Fruit fly (Drosophila melanogaster) whole organism, embryonic: ENCODE measurements around the gene CG43448.

Source experiments
- B-H1 ChIP-seq: fragments of 200-800 bp; sonication (Bioruptor generic); IDR thresholded peaks from 3 replicates; pipeline ENCODE4 v1.3.6; 2022; ENCODE audit warnings: missing biosample characterization, missing genetic modification characterization
- BEAF-32 ChIP-seq: fragments of 200-800 bp; sonication (Bioruptor generic); optimal IDR thresholded peaks from 3 replicates; lab custom pipeline; 2017; ENCODE audit warnings: missing biosample characterization, missing genetic modification characterization, mild to moderate bottlenecking, moderate library complexity, missing genetic modification reagents
- CG10147 ChIP-seq: fragments of 200-800 bp; sonication (Bioruptor generic); optimal IDR thresholded peaks from 2 replicates; lab custom pipeline; 2019; ENCODE audit warnings: missing biosample characterization, mild to moderate bottlenecking, missing genetic modification characterization, moderate library complexity
- CG10209 ChIP-seq: fragments of 200-800 bp; sonication (Bioruptor generic); optimal IDR thresholded peaks from 3 replicates; lab custom pipeline; 2017; ENCODE audit warnings: missing biosample characterization, mild to moderate bottlenecking, missing genetic modification characterization, missing genetic modification reagents
- CG10321 ChIP-seq: fragments of 200-800 bp; sonication (Bioruptor generic); IDR thresholded peaks from 2 replicates; pipeline ENCODE4 v1.3.6; 2022; ENCODE audit warnings: missing biosample characterization, missing genetic modification characterization
- CG10959 ChIP-seq: fragments of 200-800 bp; sonication (Bioruptor generic); IDR thresholded peaks from 2 replicates; pipeline ENCODE4 v1.3.6; 2022; ENCODE audit warnings: missing biosample characterization, missing genetic modification characterization
- CG12104 ChIP-seq: fragments of 200-800 bp; sonication (Bioruptor generic); optimal IDR thresholded peaks from 3 replicates; lab custom pipeline; 2016; ENCODE audit warnings: missing biosample characterization, missing genetic modification characterization
- CG12391 ChIP-seq: fragments of 200-800 bp; sonication (Bioruptor generic); optimal IDR thresholded peaks from 3 replicates; lab custom pipeline; 2018; ENCODE audit warnings: missing biosample characterization, mild to moderate bottlenecking, missing genetic modification characterization, moderate library complexity
- CG15601 ChIP-seq: fragments of 200-800 bp; sonication (Bioruptor generic); optimal IDR thresholded peaks from 3 replicates; lab custom pipeline; 2019; ENCODE audit warnings: missing biosample characterization, mild to moderate bottlenecking, missing genetic modification characterization, moderate library complexity
- CG15696 ChIP-seq: fragments of 200-800 bp; sonication (Bioruptor generic); optimal IDR thresholded peaks from 2 replicates; lab custom pipeline; 2019; ENCODE audit warnings: missing biosample characterization, mild to moderate bottlenecking, missing genetic modification characterization, moderate library complexity
- CG17328 ChIP-seq: fragments of 200-800 bp; sonication (Bioruptor generic); IDR thresholded peaks from 2 replicates; pipeline ENCODE4 v1.3.6; 2022; ENCODE audit warnings: missing biosample characterization, missing genetic modification characterization
- CG17361 ChIP-seq: fragments of 200-800 bp; sonication (Bioruptor generic); IDR thresholded peaks from 3 replicates; pipeline ENCODE4 v1.3.6; 2022; ENCODE audit warnings: missing biosample characterization, missing genetic modification characterization
- CG17802 ChIP-seq: fragments of 200-800 bp; sonication (Bioruptor generic); optimal IDR thresholded peaks from 2 replicates; lab custom pipeline; 2018; ENCODE audit warnings: missing biosample characterization, mild to moderate bottlenecking, missing genetic modification characterization, moderate library complexity
- CG2116 ChIP-seq: fragments of 200-800 bp; sonication (Bioruptor generic); optimal IDR thresholded peaks from 3 replicates; lab custom pipeline; 2018; ENCODE audit warnings: missing biosample characterization, mild to moderate bottlenecking, missing genetic modification characterization
- CG2678 ChIP-seq: fragments of 200-800 bp; sonication (Bioruptor generic); optimal IDR thresholded peaks from 3 replicates; lab custom pipeline; 2019; ENCODE audit warnings: missing biosample characterization, mild to moderate bottlenecking, missing genetic modification characterization, moderate library complexity
- CG31441 ChIP-seq: fragments of 200-800 bp; sonication (Bioruptor generic); IDR thresholded peaks from 2 replicates; pipeline ENCODE4 v1.3.6; 2022; ENCODE audit warnings: missing biosample characterization, missing genetic modification characterization
- CG33213 ChIP-seq: fragments of 200-800 bp; sonication (Bioruptor generic); optimal IDR thresholded peaks from 3 replicates; lab custom pipeline; 2016; ENCODE audit warnings: missing biosample characterization, missing genetic modification characterization
- CG4282 ChIP-seq: fragments of 200-800 bp; sonication (Bioruptor generic); optimal IDR thresholded peaks from 2 replicates; lab custom pipeline; 2016; ENCODE audit warnings: missing biosample characterization, missing genetic modification characterization
- CG6689 ChIP-seq: fragments of 200-800 bp; sonication (Bioruptor generic); IDR thresholded peaks from 2 replicates; pipeline ENCODE4 v1.3.6; 2022; ENCODE audit warnings: missing biosample characterization, missing genetic modification characterization
- CG6854 ChIP-seq: fragments of 200-800 bp; sonication (Bioruptor generic); optimal IDR thresholded peaks from 3 replicates; lab custom pipeline; 2017; ENCODE audit warnings: missing biosample characterization, mild to moderate bottlenecking, missing genetic modification characterization
- CG7987 ChIP-seq: fragments of 200-800 bp; sonication (Bioruptor generic); optimal IDR thresholded peaks from 2 replicates; lab custom pipeline; 2018; ENCODE audit warnings: missing biosample characterization, mild to moderate bottlenecking, missing genetic modification characterization, moderate library complexity
- CG8944 ChIP-seq: fragments of 200-800 bp; sonication (Bioruptor generic); optimal IDR thresholded peaks from 3 replicates; lab custom pipeline; 2016; ENCODE audit warnings: missing biosample characterization, missing genetic modification characterization
- Elba2 ChIP-seq: fragments of 200-800 bp; sonication (Bioruptor generic); optimal IDR thresholded peaks from 3 replicates; lab custom pipeline; 2016; ENCODE audit warnings: missing biosample characterization, missing genetic modification characterization
- H15 ChIP-seq: fragments of 200-800 bp; sonication (Bioruptor generic); IDR thresholded peaks from 3 replicates; pipeline ENCODE4 v1.3.6; 2022; ENCODE audit warnings: missing biosample characterization, missing genetic modification characterization
- Hey ChIP-seq: fragments of 200-800 bp; sonication (Bioruptor generic); optimal IDR thresholded peaks from 3 replicates; lab custom pipeline; 2018; ENCODE audit warnings: missing biosample characterization, mild to moderate bottlenecking, missing genetic modification characterization
- Hr78 ChIP-seq, 2 experiments: fragments of 200-800 bp in 1 of 2; fragments of >200 bp in 1 of 2; sonication (Bioruptor generic) in 1 of 2; optimal IDR thresholded peaks; 2 replicates each; lab custom pipeline; 2017 to 2019; ENCODE audit warnings: missing biosample characterization in 2 of 2, missing genetic modification characterization in 2 of 2, mild to moderate bottlenecking in 1 of 2, moderate library complexity in 1 of 2
- Oaz ChIP-seq: fragments of 200-800 bp; sonication (Bioruptor generic); IDR thresholded peaks from 2 replicates; pipeline ENCODE4 v1.3.6; 2022; ENCODE audit warnings: missing biosample characterization, missing genetic modification characterization
- Taf1 ChIP-seq: fragments of 200-800 bp; sonication (Bioruptor generic); IDR thresholded peaks from 2 replicates; pipeline ENCODE4 v1.3.6; 2022; ENCODE audit warnings: missing biosample characterization, missing genetic modification characterization
- bcd ChIP-seq: fragments of 200-800 bp; sonication (Bioruptor generic); optimal IDR thresholded peaks from 2 replicates; lab custom pipeline; 2017; ENCODE audit warnings: missing biosample characterization, mild to moderate bottlenecking, missing genetic modification characterization
- bigmax ChIP-seq: fragments of 200-800 bp; sonication (Bioruptor generic); optimal IDR thresholded peaks from 2 replicates; lab custom pipeline; 2018; ENCODE audit warnings: missing biosample characterization, mild to moderate bottlenecking, missing genetic modification characterization
- bsh ChIP-seq, 2 experiments: fragments of 200-800 bp; sonication (Bioruptor generic); optimal IDR thresholded peaks; 2 replicates each; lab custom pipeline; 2017 to 2018; ENCODE audit warnings: mild to moderate bottlenecking in 2 of 2, missing biosample characterization in 2 of 2, missing genetic modification characterization in 2 of 2, moderate library complexity in 1 of 2
- cato ChIP-seq: fragments of 200-800 bp; sonication (Bioruptor generic); optimal IDR thresholded peaks from 2 replicates; lab custom pipeline; 2016; ENCODE audit warnings: missing biosample characterization, missing genetic modification characterization, borderline replicate concordance
- corto ChIP-seq: fragments of 200-800 bp; sonication (Bioruptor generic); optimal IDR thresholded peaks from 2 replicates; lab custom pipeline; 2016; ENCODE audit warnings: missing biosample characterization, mild to moderate bottlenecking, missing genetic modification characterization, moderate library complexity
- da ChIP-seq: fragments of 200-800 bp; sonication (Bioruptor generic); optimal IDR thresholded peaks from 2 replicates; lab custom pipeline; 2016; ENCODE audit warnings: missing biosample characterization, missing genetic modification characterization
- danr ChIP-seq: fragments of 200-800 bp; sonication (Bioruptor generic); IDR thresholded peaks from 2 replicates; pipeline ENCODE4 v1.3.6; 2022; ENCODE audit warnings: missing biosample characterization, missing genetic modification characterization
- dmrt11E ChIP-seq: fragments of 200-800 bp; sonication (Bioruptor generic); optimal IDR thresholded peaks from 3 replicates; lab custom pipeline; 2018; ENCODE audit warnings: missing biosample characterization, mild to moderate bottlenecking, missing genetic modification characterization, moderate library complexity
- dpn ChIP-seq, 2 experiments: fragments of 200-800 bp; sonication (Bioruptor generic); optimal IDR thresholded peaks; 3 replicates each; lab custom pipeline; 2016; ENCODE audit warnings: missing biosample characterization in 2 of 2, missing genetic modification characterization in 2 of 2
- emc ChIP-seq: fragments of 200-800 bp; sonication (Bioruptor generic); optimal IDR thresholded peaks from 2 replicates; lab custom pipeline; 2016; ENCODE audit warnings: missing biosample characterization, missing genetic modification characterization
- fru ChIP-seq: fragments of >200 bp; optimal IDR thresholded peaks from 2 replicates; lab custom pipeline; 2017
- fu2 ChIP-seq: fragments of 200-800 bp; sonication (Bioruptor generic); optimal IDR thresholded peaks from 2 replicates; lab custom pipeline; 2016; ENCODE audit warnings: missing biosample characterization, missing genetic modification characterization
- gro ChIP-seq: fragments of 200-800 bp; sonication (Bioruptor generic); optimal IDR thresholded peaks from 2 replicates; lab custom pipeline; 2016; ENCODE audit warnings: missing biosample characterization, missing genetic modification characterization
- hkb ChIP-seq, 2 experiments: fragments of 200-800 bp in 1 of 2; fragments of >200 bp in 1 of 2; sonication (Bioruptor generic) in 1 of 2; IDR thresholded peaks in 1 of 2; optimal IDR thresholded peaks in 1 of 2; 2 replicates each; pipeline versions ENCODE4 v1.3.6 to Lab custom; 2017 to 2022; ENCODE audit warnings: missing biosample characterization in 1 of 2, missing genetic modification characterization in 1 of 2
- lbe ChIP-seq: fragments of 200-800 bp; sonication (Bioruptor generic); optimal IDR thresholded peaks from 2 replicates; lab custom pipeline; 2016; ENCODE audit warnings: missing biosample characterization, mild to moderate bottlenecking, missing genetic modification characterization
- prd ChIP-seq, 3 experiments: fragments of >200 bp in 2 of 3; fragments of 200-800 bp in 1 of 3; sonication (Bioruptor generic) in 1 of 3; optimal IDR thresholded peaks in 2 of 3; IDR thresholded peaks in 1 of 3; 2 replicates in 2 of 3; 3 replicates in 1 of 3; pipeline versions ENCODE4 v1.3.6 to Lab custom; 2017 to 2022; ENCODE audit warnings: missing biosample characterization in 1 of 3, missing genetic modification characterization in 1 of 3
- ro ChIP-seq: fragments of 200-800 bp; sonication (Bioruptor generic); IDR thresholded peaks from 2 replicates; pipeline ENCODE4 v1.3.6; 2022; ENCODE audit warnings: missing biosample characterization, missing genetic modification characterization
- row ChIP-seq: fragments of 200-800 bp; sonication (Bioruptor generic); IDR thresholded peaks from 3 replicates; pipeline ENCODE4 v1.3.6; 2022; ENCODE audit warnings: missing biosample characterization, missing genetic modification characterization
- sob ChIP-seq: fragments of 200-800 bp; sonication (Bioruptor generic); IDR thresholded peaks from 2 replicates; pipeline ENCODE4 v1.3.6; 2022; ENCODE audit warnings: missing biosample characterization, missing genetic modification characterization
- stc ChIP-seq: fragments of 200-800 bp; sonication (Bioruptor generic); IDR thresholded peaks from 2 replicates; pipeline ENCODE4 v1.3.6; 2022; ENCODE audit warnings: missing biosample characterization, missing genetic modification characterization
- tin ChIP-seq: fragments of 200-800 bp; sonication (Bioruptor generic); optimal IDR thresholded peaks from 3 replicates; lab custom pipeline; 2016; ENCODE audit warnings: missing biosample characterization, missing genetic modification characterization
- trh ChIP-seq: fragments of 200-800 bp; sonication (Bioruptor generic); optimal IDR thresholded peaks from 2 replicates; lab custom pipeline; 2016; ENCODE audit warnings: missing biosample characterization, missing genetic modification characterization
- wor ChIP-seq: fragments of 200-800 bp; sonication (Bioruptor generic); IDR thresholded peaks from 2 replicates; pipeline ENCODE4 v1.3.6; 2022; ENCODE audit warnings: missing biosample characterization, missing genetic modification characterization

Gene CG43448

dm6 chr3R:30261838-30262237 lies 24.3 kb upstream of the CG43448 start (continued):
- TF ChIP-seq CG10209 (GFP tag; lab: Kevin White, UChicago) (no peak), wor (GFP tag; lab: Robert Waterston, UW) (no peak), CG4282 (GFP tag; lab: Kevin White, UChicago) (no peak), CG7987 (no peak), hkb (optimal IDR thresholded peaks at IDR 0.05; lab: Kevin White, UChicago) (no peak), hkb (GFP tag; IDR thresholded peaks at IDR 0.05; lab: Robert Waterston, UW) (no peak), lbe (GFP tag; lab: Kevin White, UChicago) (peak; percentile 88), H15 (no peak), CG2678 (tag; lab: Kevin White, UChicago) (no peak), CG10959 (GFP tag; lab: Robert Waterston, UW) (no peak), CG10147 (GFP tag; lab: Kevin White, UChicago) (no peak), CG12391 (tag; lab: Kevin White, UChicago) (peak; percentile 19), B-H1 (no peak), Hey (tag; lab: Kevin White, UChicago) (no peak), fu2 (GFP tag; lab: Kevin White, UChicago) (no peak), tin (no peak), bigmax (GFP tag; lab: Kevin White, UChicago) (no peak), CG6854 (no peak), prd (optimal IDR thresholded peaks at IDR 0.05; lab: Kevin White, UChicago) (no peak), prd (GFP tag; IDR thresholded peaks at IDR 0.05; lab: Robert Waterston, UW) (0 out of 3 replicates have a peak, but pooled peaks have one; percentile 45), emc (GFP tag; lab: Kevin White, UChicago) (no peak), Hr78 (GFP tag; optimal IDR thresholded peaks at IDR 0.05; lab: Kevin White, UChicago) (no peak), sob (GFP tag; lab: Robert Waterston, UW) (no peak), trh (GFP tag; lab: Kevin White, UChicago) (no peak), stc (GFP tag; lab: Robert Waterston, UW) (0 out of 2 replicates have a peak, but pooled peaks have one; percentile 9), da (GFP tag; lab: Kevin White, UChicago) (no peak), dmrt11E (tag; lab: Kevin White, UChicago) (peak; percentile 40), cato (GFP tag; lab: Kevin White, UChicago) (no peak), ro (GFP tag; lab: Robert Waterston, UW) (no peak), gro (no peak), bsh (GFP tag; optimal IDR thresholded peaks at IDR 0.05; lab: Kevin White, UChicago) (peak; percentile 34 to 97), corto (GFP tag; lab: Kevin White, UChicago) (peak; percentile 86), CG8944 (GFP tag; lab: Kevin White, UChicago) (no peak), CG15601 (tag; lab: Kevin White, UChicago) (no peak), Taf1 (GFP tag; lab: Robert Waterston, UW) (no peak), CG17361 (GFP tag; lab: Robert Waterston, UW) (no peak), BEAF-32 (GFP tag; lab: Kevin White, UChicago) (no peak), CG15696 (tag; lab: Kevin White, UChicago) (no peak), dpn (GFP tag; optimal IDR thresholded peaks at IDR 0.05; lab: Kevin White, UChicago) (no peak), row (GFP tag; lab: Robert Waterston, UW) (peak; percentile 29; the same call in 1 of the 3 replicates), danr (GFP tag; lab: Robert Waterston, UW) (no peak), bcd (no peak), Elba2 (GFP tag; lab: Kevin White, UChicago) (no peak), CG10321 (no peak), Oaz (GFP tag; lab: Robert Waterston, UW) (no peak), CG6689 (GFP tag; lab: Robert Waterston, UW) (no peak), fru (lab: Kevin White, UChicago) (no peak), CG33213 (GFP tag; lab: Kevin White, UChicago) (no peak), CG2116 (GFP tag; lab: Kevin White, UChicago) (no peak), CG17802 (tag; lab: Kevin White, UChicago) (no peak), CG12104 (GFP tag; lab: Kevin White, UChicago) (no peak), CG31441 (no peak), CG17328 (GFP tag; lab: Robert Waterston, UW) (0 out of 2 replicates have a peak, but pooled peaks have one; percentile 12)
